Fruit fly (Drosophila melanogaster): ENCODE results near the gene Rala.
A peak's percentile ranks its signal among the peaks of the same experiment; 100 is the strongest.

Rala gene

DNA sequence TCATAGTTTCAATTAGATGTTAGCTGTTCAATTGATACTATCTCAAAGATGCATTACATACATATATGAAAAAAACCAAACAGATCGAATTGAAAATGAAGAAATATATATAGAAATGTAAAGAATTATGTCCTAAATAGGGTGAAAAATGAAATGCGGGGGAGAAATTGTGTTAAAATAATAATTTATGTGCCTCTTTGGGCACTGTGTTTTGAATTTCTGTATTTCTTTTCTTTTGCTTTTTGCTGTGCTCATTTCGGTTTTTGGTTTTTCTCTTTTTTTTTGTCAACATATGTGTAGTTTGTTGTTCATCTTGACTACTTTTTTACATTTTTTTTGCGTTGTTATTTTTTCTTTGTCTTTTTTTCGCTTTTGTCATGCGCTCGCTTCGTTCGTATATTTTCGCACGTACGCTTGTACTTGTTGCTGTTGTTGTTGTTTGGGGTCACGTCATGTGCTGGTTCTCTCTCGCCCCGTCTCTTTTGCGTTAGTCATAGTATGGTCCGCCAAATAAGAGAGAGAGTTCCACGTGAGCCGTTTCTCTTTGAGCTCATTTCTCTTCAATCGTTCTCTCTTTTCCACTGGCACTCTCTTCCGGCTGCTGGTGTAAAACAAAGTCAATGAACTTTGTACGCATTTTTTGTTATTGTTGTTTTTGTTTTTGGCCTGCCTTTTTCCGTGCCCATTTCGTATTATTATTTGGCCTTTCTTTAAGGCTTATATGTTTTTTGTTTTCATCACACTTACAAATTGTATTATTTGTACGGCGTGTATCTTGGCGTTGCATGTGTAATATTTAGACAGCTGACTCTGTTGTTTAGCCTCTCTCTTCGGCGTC is 24.1 kb downstream of the Rala start (continued):
- TF ChIP-seq chif (GFP tag; optimal IDR thresholded peaks at IDR 0.05) = no peak
- peak; percentile 44 for TF ChIP-seq CG2120 (GFP tag; optimal IDR thresholded peaks at IDR 0.05)
- peak; percentile 38; the same call in 1 of the 2 replicates for TF ChIP-seq stc (GFP tag; IDR thresholded peaks at IDR 0.05)
- peak; percentile 73 for TF ChIP-seq sens (GFP tag)
- TF ChIP-seq org-1 (GFP tag; optimal IDR thresholded peaks at IDR 0.05) = no peak
- TF ChIP-seq pan (optimal IDR thresholded peaks at IDR 0.05) = no peak
- no peak for TF ChIP-seq pan (GFP tag; optimal IDR thresholded peaks at IDR 0.05 in 1 of 2, IDR thresholded peaks at IDR 0.05 in 1 of 2)
- peak; percentile 14; the same call in 1 of the 2 replicates for TF ChIP-seq vvl (GFP tag; IDR thresholded peaks at IDR 0.05)
- TF ChIP-seq Rfx (GFP tag; IDR thresholded peaks at IDR 0.05) = 0 out of 2 replicates have a peak, but pooled peaks have one; percentile 13
- TF ChIP-seq jigr1 (GFP tag; IDR thresholded peaks at IDR 0.05) = no peak
- no peak for TF ChIP-seq sob (GFP tag; IDR thresholded peaks at IDR 0.05)
- TF ChIP-seq CG1832 (GFP tag; optimal IDR thresholded peaks at IDR 0.05) = no peak
- TF ChIP-seq aop (GFP tag; IDR thresholded peaks at IDR 0.05) = no peak
- TF ChIP-seq CG7271 (tag; optimal IDR thresholded peaks at IDR 0.05) = no peak
- TF ChIP-seq CG13296 (GFP tag; optimal IDR thresholded peaks at IDR 0.05) = peak; percentile 20
- peak; percentile 34 for TF ChIP-seq nau (GFP tag; optimal IDR thresholded peaks at IDR 0.05)
- TF ChIP-seq Atf6 (GFP tag; IDR thresholded peaks at IDR 0.05) = no peak
- no peak for TF ChIP-seq cad (GFP tag; optimal IDR thresholded peaks at IDR 0.05)
- TF ChIP-seq CG6791 (GFP tag; IDR thresholded peaks at IDR 0.05; ENCODE audit: partially characterized antibody) = no peak
- TF ChIP-seq CG9215 (GFP tag; IDR thresholded peaks at IDR 0.05) = no peak
- no peak for TF ChIP-seq sim (GFP tag; IDR thresholded peaks at IDR 0.05)
- no peak for TF ChIP-seq CG16815 (GFP tag; optimal IDR thresholded peaks at IDR 0.05)
- TF ChIP-seq kni (GFP tag; optimal IDR thresholded peaks at IDR 0.05) = peak; percentile 18
- peak; percentile 6 for TF ChIP-seq CG31365 (tag; optimal IDR thresholded peaks at IDR 0.05)
- TF ChIP-seq lbe (GFP tag; optimal IDR thresholded peaks at IDR 0.05) = peak; percentile 33
- TF ChIP-seq Atf-2 (GFP tag; optimal IDR thresholded peaks at IDR 0.05) = no peak
- TF ChIP-seq tin (GFP tag; optimal IDR thresholded peaks at IDR 0.05) = no peak
- TF ChIP-seq CG13424 (tag; optimal IDR thresholded peaks at IDR 0.05) = no peak
- peak; percentile 8 for TF ChIP-seq CG9437 (GFP tag; optimal IDR thresholded peaks at IDR 0.05)
- TF ChIP-seq Poxn (GFP tag; IDR thresholded peaks at IDR 0.05) = no peak
- TF ChIP-seq CG30020 (tag; optimal IDR thresholded peaks at IDR 0.05) = no peak
- TF ChIP-seq pita (GFP tag; optimal IDR thresholded peaks at IDR 0.05) = no peak
- TF ChIP-seq CG15479 (GFP tag; optimal IDR thresholded peaks at IDR 0.05) = no peak
- no peak for TF ChIP-seq Dref (GFP tag; IDR thresholded peaks at IDR 0.05)
- no peak for TF ChIP-seq CG10274 (GFP tag; optimal IDR thresholded peaks at IDR 0.05)
- no peak for TF ChIP-seq Vsx1 (GFP tag; optimal IDR thresholded peaks at IDR 0.05)
- TF ChIP-seq otp (GFP tag; IDR thresholded peaks at IDR 0.05) = no peak
- peak; percentile 45 for TF ChIP-seq CG30403 (GFP tag; optimal IDR thresholded peaks at IDR 0.05)
- no peak for TF ChIP-seq Lhr (GFP tag; optimal IDR thresholded peaks at IDR 0.05)
- TF ChIP-seq Usf (GFP tag; optimal IDR thresholded peaks at IDR 0.05) = no peak
- no peak for TF ChIP-seq Lpt (GFP tag; optimal IDR thresholded peaks at IDR 0.05)
- TF ChIP-seq fd3F (GFP tag; optimal IDR thresholded peaks at IDR 0.05) = no peak
- TF ChIP-seq CG11504 (tag; optimal IDR thresholded peaks at IDR 0.05) = no peak
- TF ChIP-seq hkb (optimal IDR thresholded peaks at IDR 0.05) = no peak
- TF ChIP-seq hkb (GFP tag; IDR thresholded peaks at IDR 0.05) = peak; percentile 17; the same call in 1 of the 2 replicates
- TF ChIP-seq gfzf (GFP tag; optimal IDR thresholded peaks at IDR 0.05) = no peak
- TF ChIP-seq CG8478 (optimal IDR thresholded peaks at IDR 0.05) = no peak
- no peak for TF ChIP-seq gsb (GFP tag; IDR thresholded peaks at IDR 0.05)
- peak; percentile 40 for TF ChIP-seq cg (GFP tag; optimal IDR thresholded peaks at IDR 0.05)
- peak; percentile 38; the same call in 1 of the 3 replicates for TF ChIP-seq CG34224 (GFP tag; IDR thresholded peaks at IDR 0.05; ENCODE audit: partially characterized antibody)
- peak; percentile 89 for TF ChIP-seq scrt (GFP tag; optimal IDR thresholded peaks at IDR 0.05)
